Fruit fly (Drosophila melanogaster) S2 (cell line): ENCODE results near the gene Strip.

ENCODE experiments used
- CG8478 ChIP-seq: fragments of >200 bp; optimal IDR thresholded peaks from 2 replicates; lab custom pipeline; 2018
- CTCF ChIP-seq, 2 experiments: fragments of >200 bp; optimal IDR thresholded peaks; 2 replicates each; lab custom pipeline; 2018

dm6 chr3L:3342307-3342940 is 13.8 kb upstream of the Strip start:
- no peak for TF ChIP-seq CG8478
- no peak for TF ChIP-seq CTCF (optimal IDR thresholded peaks at IDR 0.05; lab: Kevin White, UChicago)
